Worm (Caenorhabditis elegans) whole organism, midembryonic: Measurements from ENCODE around the gene F41B5.12.

Source experiments
- cog-1 ChIP-seq: sonication (generic microtip); optimal IDR thresholded peaks from 2 replicates; lab custom pipeline; 2016; ENCODE audit warnings: missing genetic modification characterization, missing compliant biosample characterization
- flt-1 ChIP-seq: fragments of 200-800 bp; sonication (Bioruptor generic); IDR thresholded peaks from 2 replicates; pipeline ENCODE4 v1.3.6; 2022; ENCODE audit warnings: missing genetic modification characterization, missing compliant biosample characterization

DNA sequence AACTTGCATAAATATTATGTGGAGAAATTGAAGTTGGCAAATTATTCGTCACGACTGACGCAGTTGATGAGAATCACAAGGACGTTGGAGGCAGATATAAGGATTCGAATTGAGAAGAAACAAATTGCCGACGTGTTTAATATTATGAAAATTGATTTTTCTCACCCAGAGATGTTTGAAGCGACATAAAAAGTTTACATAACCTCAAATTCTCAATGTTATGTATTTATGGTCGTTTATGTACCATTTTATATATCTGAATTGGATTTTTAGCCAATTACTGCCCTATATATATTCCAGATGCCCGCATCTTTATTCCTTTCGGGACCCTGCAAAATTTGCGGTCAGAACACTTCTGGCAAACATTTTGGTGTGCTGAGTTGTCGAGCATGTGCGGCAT lies 32.0 kb upstream of the F41B5.12 start, which contains the start of gene nhr-126:
- TF ChIP-seq flt-1 (no peak), cog-1 (tag; lab: Kevin White, UChicago) (no peak)
